Worm (Caenorhabditis elegans) whole organism, L2 larva: ENCODE measurements around the gene nhr-256.

Source experiments
- C34F6.9 ChIP-seq: fragments of 150-350 bp; optimal IDR thresholded peaks from 2 replicates; lab custom pipeline; 2014; ENCODE audit warnings: missing biosample characterization, missing genetic modification characterization
- R02D3.7 ChIP-seq: fragments of 150-350 bp; optimal IDR thresholded peaks from 2 replicates; lab custom pipeline; 2014; ENCODE audit warnings: missing biosample characterization, missing genetic modification characterization
- Y55F3AM.14 ChIP-seq: fragments of 200-800 bp; sonication (Bioruptor generic); optimal IDR thresholded peaks from 2 replicates; lab custom pipeline; 2018; ENCODE audit warnings: mild to moderate bottlenecking, missing genetic modification characterization, missing compliant biosample characterization
- ZK546.5 ChIP-seq: sonication (generic microtip); optimal IDR thresholded peaks from 2 replicates; lab custom pipeline; 2017; ENCODE audit warnings: missing biosample characterization, missing genetic modification characterization
- alr-1 ChIP-seq: fragments of 150-350 bp; optimal IDR thresholded peaks from 2 replicates; lab custom pipeline; 2014; ENCODE audit warnings: missing biosample characterization, missing genetic modification characterization
- aly-2 ChIP-seq: fragments of 150-350 bp; optimal IDR thresholded peaks from 2 replicates; lab custom pipeline; 2014; ENCODE audit warnings: missing biosample characterization, missing genetic modification characterization
- ama-1 ChIP-seq: fragments of 150-350 bp; optimal IDR thresholded peaks from 2 replicates; lab custom pipeline; 2018; ENCODE audit warnings: inconsistent platforms
- blmp-1 ChIP-seq: sonication (generic microtip); optimal IDR thresholded peaks from 2 replicates; lab custom pipeline; 2017; ENCODE audit warnings: missing genetic modification characterization, mild to moderate bottlenecking, missing compliant biosample characterization, antibody characterized with exemption, moderate library complexity; ENCODE audit not compliant: insufficient read depth
- ceh-16 ChIP-seq: fragments of 150-350 bp; optimal IDR thresholded peaks from 2 replicates; lab custom pipeline; 2014; ENCODE audit warnings: missing biosample characterization, missing genetic modification characterization
- ceh-82 ChIP-seq: fragments of 150-350 bp; optimal IDR thresholded peaks from 2 replicates; lab custom pipeline; 2014; ENCODE audit warnings: missing biosample characterization, missing genetic modification characterization
- dmd-4 ChIP-seq: sonication (generic microtip); optimal IDR thresholded peaks from 2 replicates; lab custom pipeline; 2017; ENCODE audit warnings: missing biosample characterization, missing genetic modification characterization
- egl-27 ChIP-seq: sonication (generic microtip); optimal IDR thresholded peaks from 3 replicates; lab custom pipeline; 2017; ENCODE audit warnings: missing biosample characterization, missing genetic modification reagents, missing genetic modification characterization
- elt-1 ChIP-seq: fragments of 150-350 bp; optimal IDR thresholded peaks from 2 replicates; lab custom pipeline; 2014; ENCODE audit warnings: missing biosample characterization, missing genetic modification characterization
- elt-3 ChIP-seq: sonication (generic microtip); optimal IDR thresholded peaks from 2 replicates; lab custom pipeline; 2017; ENCODE audit warnings: missing biosample characterization, missing genetic modification characterization
- fos-1 ChIP-seq: fragments of 150-350 bp; optimal IDR thresholded peaks from 2 replicates; lab custom pipeline; 2014; ENCODE audit warnings: missing biosample characterization, missing genetic modification characterization
- gmeb-1 ChIP-seq: fragments of 150-350 bp; optimal IDR thresholded peaks from 2 replicates; lab custom pipeline; 2014; ENCODE audit warnings: missing biosample characterization, missing genetic modification characterization
- lin-13 ChIP-seq: fragments of 150-350 bp; optimal IDR thresholded peaks from 2 replicates; lab custom pipeline; 2014; ENCODE audit warnings: missing biosample characterization, missing genetic modification reagents, missing genetic modification characterization
- lin-39 ChIP-seq: fragments of 150-350 bp; optimal IDR thresholded peaks from 2 replicates; lab custom pipeline; 2014; ENCODE audit warnings: missing biosample characterization, missing genetic modification reagents, missing genetic modification characterization
- mab-5 ChIP-seq: fragments of 150-350 bp; optimal IDR thresholded peaks from 2 replicates; lab custom pipeline; 2014; ENCODE audit warnings: missing biosample characterization, missing genetic modification characterization
- mbf-1 ChIP-seq: sonication (generic microtip); optimal IDR thresholded peaks from 2 replicates; lab custom pipeline; 2017; ENCODE audit warnings: missing biosample characterization, missing genetic modification characterization
- mdl-1 ChIP-seq, 2 experiments: fragments of 150-350 bp in 1 of 2; sonication (generic microtip) in 1 of 2; optimal IDR thresholded peaks; 2 replicates each; lab custom pipeline; 2017; ENCODE audit warnings: missing biosample characterization in 2 of 2, missing genetic modification characterization in 2 of 2
- nhr-10 ChIP-seq: sonication (generic microtip); optimal IDR thresholded peaks from 2 replicates; lab custom pipeline; 2017; ENCODE audit warnings: missing biosample characterization, missing genetic modification characterization
- nhr-11 ChIP-seq: fragments of 150-350 bp; optimal IDR thresholded peaks from 2 replicates; lab custom pipeline; 2014; ENCODE audit warnings: missing biosample characterization, missing genetic modification characterization
- nhr-12 ChIP-seq: fragments of 150-350 bp; optimal IDR thresholded peaks from 2 replicates; lab custom pipeline; 2014; ENCODE audit warnings: missing biosample characterization, missing genetic modification characterization
- nhr-129 ChIP-seq: fragments of 150-350 bp; optimal IDR thresholded peaks from 2 replicates; lab custom pipeline; 2014; ENCODE audit warnings: missing biosample characterization, missing genetic modification characterization
- nhr-23 ChIP-seq: fragments of 150-350 bp; optimal IDR thresholded peaks from 2 replicates; lab custom pipeline; 2014; ENCODE audit warnings: missing biosample characterization, missing genetic modification reagents, missing genetic modification characterization
- nhr-237 ChIP-seq: fragments of 150-350 bp; optimal IDR thresholded peaks from 2 replicates; lab custom pipeline; 2014; ENCODE audit warnings: missing biosample characterization, missing genetic modification characterization
- nhr-25 ChIP-seq: fragments of 150-350 bp; sonication (generic microtip); optimal IDR thresholded peaks from 3 replicates; lab custom pipeline; 2014; ENCODE audit warnings: missing biosample characterization, missing genetic modification characterization
- nhr-6 ChIP-seq: fragments of 150-350 bp; optimal IDR thresholded peaks from 2 replicates; lab custom pipeline; 2014; ENCODE audit warnings: missing biosample characterization, missing genetic modification characterization
- peb-1 ChIP-seq: fragments of 150-350 bp; optimal IDR thresholded peaks from 2 replicates; lab custom pipeline; 2014; ENCODE audit warnings: missing biosample characterization, missing genetic modification characterization
- sem-4 ChIP-seq: fragments of 150-350 bp; optimal IDR thresholded peaks from 2 replicates; lab custom pipeline; 2014; ENCODE audit warnings: missing biosample characterization, missing genetic modification reagents, missing genetic modification characterization
- skn-1 ChIP-seq: sonication (generic microtip); optimal IDR thresholded peaks from 2 replicates; lab custom pipeline; 2017; ENCODE audit warnings: missing biosample characterization, missing genetic modification characterization
- sma-9 ChIP-seq, 2 experiments: fragments of 150-350 bp in 1 of 2; sonication (generic microtip) in 1 of 2; optimal IDR thresholded peaks; 2 replicates each; lab custom pipeline; 2014 to 2016; ENCODE audit warnings: missing genetic modification characterization in 2 of 2, mild to moderate bottlenecking in 1 of 2, missing biosample characterization in 1 of 2, missing compliant biosample characterization in 1 of 2, missing genetic modification reagents in 1 of 2, moderate library complexity in 1 of 2
- snpc-4 ChIP-seq: fragments of 150-350 bp; optimal IDR thresholded peaks from 2 replicates; lab custom pipeline; 2014; ENCODE audit warnings: missing biosample characterization, missing genetic modification characterization
- unc-39 ChIP-seq: fragments of 150-350 bp; optimal IDR thresholded peaks from 2 replicates; lab custom pipeline; 2014; ENCODE audit warnings: missing biosample characterization, missing genetic modification characterization
- unc-55 ChIP-seq: fragments of 150-350 bp; sonication (generic microtip); optimal IDR thresholded peaks from 3 replicates; lab custom pipeline; 2014; ENCODE audit warnings: missing biosample characterization, missing genetic modification reagents, missing genetic modification characterization
- unc-62 ChIP-seq: fragments of 150-350 bp; optimal IDR thresholded peaks from 2 replicates; lab custom pipeline; 2014; ENCODE audit warnings: missing biosample characterization, missing genetic modification reagents, missing genetic modification characterization
- zag-1 ChIP-seq: fragments of 150-350 bp; optimal IDR thresholded peaks from 2 replicates; lab custom pipeline; 2014; ENCODE audit warnings: missing biosample characterization, missing genetic modification characterization

The nhr-256 gene

ce11 chrV:1699228-1699795 is 44.3 kb upstream of the nhr-256 start:
- TF ChIP-seq nhr-6 (no peak), zag-1 (tag; lab: Kevin White, UChicago) (no peak), nhr-25 (tag; lab: Kevin White, UChicago) (no peak), unc-62 (no peak), alr-1 (tag; lab: Kevin White, UChicago) (no peak), lin-39 (tag; lab: Kevin White, UChicago) (no peak), ceh-16 (no peak), peb-1 (no peak), nhr-23 (tag; lab: Kevin White, UChicago) (no peak), mab-5 (tag; lab: Kevin White, UChicago) (no peak), skn-1 (tag; lab: Kevin White, UChicago) (no peak), Y55F3AM.14 (no peak), C34F6.9 (no peak), unc-55 (no peak), ceh-82 (no peak)

ce11 chrV:1701584-1702101 is 41.9 kb upstream of the nhr-256 start, which contains the start of gene srw-90:
srw-90 (plus strand) TSS chrV:1702051.
- TF ChIP-seq ama-1 (lab: Kevin White, UChicago) = no peak
- no peak for TF ChIP-seq nhr-23 (tag; lab: Kevin White, UChicago)
- TF ChIP-seq aly-2 (tag; lab: Kevin White, UChicago) = no peak
- no peak for TF ChIP-seq unc-39 (tag; lab: Kevin White, UChicago)
- no peak for TF ChIP-seq blmp-1
- TF ChIP-seq snpc-4 (tag; lab: Kevin White, UChicago) = no peak
- no peak for TF ChIP-seq elt-1
- TF ChIP-seq unc-62 = no peak
- no peak for TF ChIP-seq nhr-237 (tag; lab: Kevin White, UChicago)
- no peak for TF ChIP-seq ceh-16
- no peak for TF ChIP-seq nhr-11 (tag; lab: Kevin White, UChicago)
- no peak for TF ChIP-seq R02D3.7 (tag; lab: Kevin White, UChicago)
- TF ChIP-seq ceh-82 = no peak
- TF ChIP-seq, all 48 proteins: peak for 0

ce11 chrV:1708441-1708840 is 35.1 kb upstream of the nhr-256 start, which contains the start of gene srw-99:
srw-99 (plus strand) TSS chrV:1708741.
- TF ChIP-seq gmeb-1 = no peak
- TF ChIP-seq nhr-129 (tag; lab: Kevin White, UChicago) = no peak
- TF ChIP-seq sem-4 (tag; lab: Kevin White, UChicago) = no peak
- TF ChIP-seq zag-1 (tag; lab: Kevin White, UChicago) = no peak
- no peak for TF ChIP-seq ceh-82

ce11 chrV:1710909-1711308 is 32.7 kb upstream of the nhr-256 start, which contains the start of gene srw-100:
srw-100 (plus strand) TSS chrV:1711209.
- TF ChIP-seq mdl-1 (tag; optimal IDR thresholded peaks at IDR 0.05; lab: Kevin White, UChicago) (no peak), nhr-237 (tag; lab: Kevin White, UChicago) (no peak), fos-1 (no peak), C34F6.9 (no peak), alr-1 (tag; lab: Kevin White, UChicago) (no peak), elt-3 (no peak), sma-9 (GFP tag; optimal IDR thresholded peaks at IDR 0.05; lab: Kevin White, UChicago) (no peak), sma-9 (tag; optimal IDR thresholded peaks at IDR 0.05; lab: Kevin White, UChicago) (no peak), snpc-4 (tag; lab: Kevin White, UChicago) (no peak), peb-1 (no peak), ama-1 (lab: Kevin White, UChicago) (no peak), egl-27 (tag; lab: Kevin White, UChicago) (no peak)

- TF ChIP-seq nhr-11 (tag; lab: Kevin White, UChicago) (no peak), nhr-10 (tag; lab: Kevin White, UChicago) (no peak), skn-1 (tag; lab: Kevin White, UChicago) (no peak), elt-1 (no peak), dmd-4 (tag; lab: Kevin White, UChicago) (no peak), nhr-6 (no peak), peb-1 (no peak), R02D3.7 (tag; lab: Kevin White, UChicago) (no peak), gmeb-1 (no peak), nhr-12 (no peak), aly-2 (tag; lab: Kevin White, UChicago) (no peak), ZK546.5 (tag; lab: Kevin White, UChicago) (no peak), lin-13 (GFP tag; lab: Kevin White, UChicago) (no peak), unc-55 (no peak), mbf-1 (tag; lab: Kevin White, UChicago) (no peak), mdl-1 (tag; optimal IDR thresholded peaks at IDR 0.05; lab: Kevin White, UChicago) (no peak), sem-4 (tag; lab: Kevin White, UChicago) (no peak), nhr-25 (tag; lab: Kevin White, UChicago) (no peak), fos-1 (no peak), egl-27 (tag; lab: Kevin White, UChicago) (no peak)
Observed at ce11 chrV:1716892-1717291, 26.7 kb upstream of the nhr-256 start, which contains the start of gene srw-103. srw-103 (plus strand) TSS chrV:1717192.
